Worm (Caenorhabditis elegans): ENCODE results near the gene T19D2.13.

- TF ChIP-seq him-1 (tag; optimal IDR thresholded peaks at IDR 0.05) (no peak), W03F9.2 (tag; optimal IDR thresholded peaks at IDR 0.05) (no peak)
Measured at ce11 chrX:3911280-3911679, 30.9 kb downstream of the T19D2.13 start, which contains the start of gene T22B2.5.
